Fruit fly (Drosophila melanogaster) whole organism, wandering third instar larva: ENCODE results near the gene jumu.

ENCODE experiments used
- Abd-B ChIP-seq: fragments of >200 bp; optimal IDR thresholded peaks from 2 replicates; lab custom pipeline; 2017; ENCODE audit warnings: missing biosample characterization, missing genetic modification characterization
- OdsH ChIP-seq: fragments of 200-800 bp; sonication (Bioruptor generic); optimal IDR thresholded peaks from 2 replicates; lab custom pipeline; 2016; ENCODE audit warnings: missing biosample characterization, mild to moderate bottlenecking, missing genetic modification characterization
- Sp1 ChIP-seq: fragments of 200-800 bp; sonication (Bioruptor generic); optimal IDR thresholded peaks from 3 replicates; lab custom pipeline; 2019; ENCODE audit warnings: missing biosample characterization, mild to moderate bottlenecking, missing genetic modification characterization, moderate library complexity
- psq ChIP-seq: fragments of 200-800 bp; sonication (Bioruptor generic); optimal IDR thresholded peaks from 3 replicates; lab custom pipeline; 2017; ENCODE audit warnings: missing biosample characterization, mild to moderate bottlenecking, missing genetic modification characterization, moderate library complexity

dm6 chr3R:10352844-10353243, 2.9 kb downstream of the jumu start:
- TF ChIP-seq OdsH (no peak), Sp1 (no peak), Abd-B (GFP tag; lab: Kevin White, UChicago) (no peak), psq (GFP tag; lab: Kevin White, UChicago) (peak; percentile 1)
